Fruit fly (Drosophila melanogaster): ENCODE data around the gene CG42750.

CG42750 gene

DNA sequence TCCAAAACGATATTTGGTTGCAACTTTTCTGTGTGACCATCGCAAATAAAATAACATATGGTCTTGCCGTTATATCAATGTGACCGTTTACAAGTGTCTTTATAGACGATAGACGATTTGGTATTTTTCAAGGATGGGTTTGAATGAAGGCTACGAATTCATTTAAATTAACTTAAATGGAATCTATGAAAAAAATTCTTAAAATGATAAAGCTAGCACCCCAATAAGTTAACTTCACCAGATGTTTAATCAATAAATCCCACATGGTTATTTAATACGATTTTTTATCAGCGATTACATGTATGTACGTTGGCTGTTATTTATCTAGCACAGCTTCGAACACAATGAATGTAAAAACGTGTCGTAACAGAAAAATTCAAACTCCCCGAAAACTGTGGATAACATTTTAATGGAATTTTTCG is 116.9 kb downstream of the CG42750 start (continued):
- peak; percentile 78 for TF ChIP-seq MBD-R2 (GFP tag; IDR thresholded peaks at IDR 0.05)
- no peak for TF ChIP-seq CG17612 (GFP tag; IDR thresholded peaks at IDR 0.05)
- peak; percentile 27 for TF ChIP-seq Abd-B (GFP tag; optimal IDR thresholded peaks at IDR 0.05)
- TF ChIP-seq cwo (GFP tag; optimal IDR thresholded peaks at IDR 0.05) = no peak
- TF ChIP-seq Dip3 (GFP tag; optimal IDR thresholded peaks at IDR 0.05) = no peak
- TF ChIP-seq CG11504 (tag; optimal IDR thresholded peaks at IDR 0.05) = peak; percentile 52
- TF ChIP-seq CG7839 (tag; optimal IDR thresholded peaks at IDR 0.05) = no peak
- TF ChIP-seq trem (tag; optimal IDR thresholded peaks at IDR 0.05) = peak; percentile 45
- peak; percentile 35 for TF ChIP-seq Sry-δ (GFP tag; optimal IDR thresholded peaks at IDR 0.05)
- no peak for TF ChIP-seq dmrt99B (tag; optimal IDR thresholded peaks at IDR 0.05)
- TF ChIP-seq Myb (GFP tag; optimal IDR thresholded peaks at IDR 0.05) = peak; percentile 92
- TF ChIP-seq pzg (GFP tag; optimal IDR thresholded peaks at IDR 0.05) = peak; percentile 72
- no peak for TF ChIP-seq chm (GFP tag; IDR thresholded peaks at IDR 0.05)
- peak; percentile 4 for TF ChIP-seq YL-1 (GFP tag; optimal IDR thresholded peaks at IDR 0.05)
- peak; percentile 71 for TF ChIP-seq CG9437 (GFP tag; optimal IDR thresholded peaks at IDR 0.05)
- TF ChIP-seq Ets97D (GFP tag; optimal IDR thresholded peaks at IDR 0.05) = peak; percentile 10
- peak; percentile 59 for TF ChIP-seq pita (GFP tag; optimal IDR thresholded peaks at IDR 0.05)

- TF ChIP-seq CG1024 (GFP tag; IDR thresholded peaks at IDR 0.05) (no peak), CG4617 (GFP tag; optimal IDR thresholded peaks at IDR 0.05; ENCODE audit: borderline replicate concordance) (no peak), Trl (optimal IDR thresholded peaks at IDR 0.05) (peak; percentile 7 to 27), Trl (GFP tag; optimal IDR thresholded peaks at IDR 0.05) (no peak), z (GFP tag; IDR thresholded peaks at IDR 0.05) (peak; percentile 73), CG4282 (GFP tag; optimal IDR thresholded peaks at IDR 0.05) (no peak), CG3163 (GFP tag; optimal IDR thresholded peaks at IDR 0.05) (peak; percentile 66)
These were observed 119.7 kb downstream of the CG42750 start, which contains the start of gene CG5783 for dm6 chr2L:18155877-18156276. Gene CG5783, plus strand, starts transcription at chr2L:18156043.

DNA sequence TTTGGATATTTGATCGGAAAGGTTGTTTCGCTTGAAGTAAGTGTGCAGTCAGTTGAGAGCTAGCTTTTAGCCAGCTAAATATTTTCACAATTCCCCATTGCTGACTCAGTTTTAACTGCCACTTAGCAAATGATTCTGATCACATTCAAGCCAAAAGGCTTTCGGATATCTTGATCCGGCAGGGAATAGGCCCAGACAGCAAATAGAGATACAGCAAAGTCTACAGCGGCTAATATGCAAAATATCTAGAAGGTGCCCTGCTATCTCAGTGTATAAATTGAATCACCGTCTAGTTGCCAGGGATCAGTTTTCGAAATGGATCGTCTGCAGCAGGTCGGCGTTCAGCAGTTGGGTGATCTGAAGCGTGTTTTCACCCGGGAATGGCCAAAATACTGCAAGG is 121.0 kb downstream of the CG42750 start, which contains the start of gene CG15155:
Gene CG15155, plus strand, starts transcription at position 301 of the 400 bp plus-strand sequence.
- TF ChIP-seq Bteb2 (GFP tag; optimal IDR thresholded peaks at IDR 0.05) (no peak), kah (GFP tag; optimal IDR thresholded peaks at IDR 0.05) (no peak), CG13624 (GFP tag; optimal IDR thresholded peaks at IDR 0.05) (no peak), TFAM (GFP tag; optimal IDR thresholded peaks at IDR 0.05) (no peak), CG6813 (GFP tag; optimal IDR thresholded peaks at IDR 0.05) (no peak), Taf1 (GFP tag; IDR thresholded peaks at IDR 0.05) (no peak), CG15269 (tag; optimal IDR thresholded peaks at IDR 0.05) (no peak), lilli (GFP tag; optimal IDR thresholded peaks at IDR 0.05) (no peak), CG12155 (GFP tag; optimal IDR thresholded peaks at IDR 0.05) (no peak), org-1 (GFP tag; optimal IDR thresholded peaks at IDR 0.05) (no peak), CG10565 (GFP tag; optimal IDR thresholded peaks at IDR 0.05) (no peak), CG16813 (GFP tag; IDR thresholded peaks at IDR 0.05; ENCODE audit: partially characterized antibody) (no peak), CkIIα-i1 (GFP tag; IDR thresholded peaks at IDR 0.05) (no peak), Dip2 (GFP tag; IDR thresholded peaks at IDR 0.05) (no peak), CG5953 (GFP tag; IDR thresholded peaks at IDR 0.05) (no peak), Side (GFP tag; optimal IDR thresholded peaks at IDR 0.05) (no peak), phol (tag; optimal IDR thresholded peaks at IDR 0.05) (no peak)

Data from whole organism, embryonic.